Fruit fly (Drosophila melanogaster) whole organism, embryonic: ENCODE results near the gene xmas.

Experiments used
- Abd-B ChIP-seq: fragments of 200-800 bp; sonication (Bioruptor generic); optimal IDR thresholded peaks from 2 replicates; lab custom pipeline; 2018; ENCODE audit warnings: missing biosample characterization, mild to moderate bottlenecking, missing genetic modification characterization, moderate library complexity
- CG10543 ChIP-seq: fragments of 200-800 bp; sonication (Bioruptor generic); optimal IDR thresholded peaks from 3 replicates; lab custom pipeline; 2017; ENCODE audit warnings: missing biosample characterization, mild to moderate bottlenecking, missing genetic modification characterization, moderate library complexity
- CG11093 ChIP-seq: fragments of 200-800 bp; sonication (Bioruptor generic); IDR thresholded peaks from 3 replicates; pipeline ENCODE4 v1.3.6; 2022; ENCODE audit warnings: missing biosample characterization, missing genetic modification characterization
- CG11560 ChIP-seq: fragments of 200-800 bp; sonication (Bioruptor generic); IDR thresholded peaks from 3 replicates; pipeline ENCODE4 v1.3.6; 2022; ENCODE audit warnings: missing biosample characterization, missing genetic modification characterization
- CG13894 ChIP-seq: fragments of 200-800 bp; sonication (Bioruptor generic); optimal IDR thresholded peaks from 3 replicates; lab custom pipeline; 2018; ENCODE audit warnings: missing biosample characterization, mild to moderate bottlenecking, missing genetic modification characterization, moderate library complexity
- CG15073 ChIP-seq: fragments of 200-800 bp; sonication (Bioruptor generic); optimal IDR thresholded peaks from 2 replicates; lab custom pipeline; 2016; ENCODE audit warnings: missing biosample characterization, missing genetic modification characterization
- CG16779 ChIP-seq: fragments of 200-800 bp; sonication (Bioruptor generic); IDR thresholded peaks from 2 replicates; pipeline ENCODE4 v1.3.6; 2022; ENCODE audit warnings: missing biosample characterization, missing genetic modification characterization
- CG16813 ChIP-seq: fragments of 200-800 bp; sonication (Bioruptor generic); IDR thresholded peaks from 3 replicates; pipeline ENCODE4 v1.3.6; 2022; ENCODE audit warnings: missing biosample characterization, missing genetic modification characterization; ENCODE audit not compliant: partially characterized antibody
- CG17359 ChIP-seq: fragments of 200-800 bp; sonication (Bioruptor generic); optimal IDR thresholded peaks from 3 replicates; lab custom pipeline; 2018; ENCODE audit warnings: missing biosample characterization, mild to moderate bottlenecking, missing genetic modification characterization, moderate library complexity
- CG2678 ChIP-seq: fragments of 200-800 bp; sonication (Bioruptor generic); optimal IDR thresholded peaks from 3 replicates; lab custom pipeline; 2019; ENCODE audit warnings: missing biosample characterization, mild to moderate bottlenecking, missing genetic modification characterization, moderate library complexity
- CG4282 ChIP-seq: fragments of 200-800 bp; sonication (Bioruptor generic); optimal IDR thresholded peaks from 2 replicates; lab custom pipeline; 2016; ENCODE audit warnings: missing biosample characterization, missing genetic modification characterization
- CG4328 ChIP-seq: fragments of 200-800 bp; sonication (Bioruptor generic); optimal IDR thresholded peaks from 3 replicates; lab custom pipeline; 2017; ENCODE audit warnings: missing biosample characterization, missing genetic modification reagents, missing genetic modification characterization
- CG4360 ChIP-seq: fragments of 200-800 bp; sonication (Bioruptor generic); IDR thresholded peaks from 2 replicates; pipeline ENCODE4 v1.3.6; 2022; ENCODE audit warnings: missing biosample characterization, missing genetic modification characterization
- CG7745 ChIP-seq: fragments of 200-800 bp; sonication (Bioruptor generic); optimal IDR thresholded peaks from 2 replicates; lab custom pipeline; 2018; ENCODE audit warnings: missing biosample characterization, mild to moderate bottlenecking, missing genetic modification characterization, moderate library complexity
- CG8281 ChIP-seq: fragments of 200-800 bp; sonication (Bioruptor generic); optimal IDR thresholded peaks from 2 replicates; lab custom pipeline; 2018; ENCODE audit warnings: missing biosample characterization, mild to moderate bottlenecking, missing genetic modification characterization, moderate library complexity
- CG8944 ChIP-seq: fragments of 200-800 bp; sonication (Bioruptor generic); optimal IDR thresholded peaks from 3 replicates; lab custom pipeline; 2016; ENCODE audit warnings: missing biosample characterization, missing genetic modification characterization
- D ChIP-seq, 2 experiments: fragments of 200-800 bp in 1 of 2; fragments of >200 bp in 1 of 2; sonication (Bioruptor generic) in 1 of 2; optimal IDR thresholded peaks; 2 replicates in 1 of 2; 3 replicates in 1 of 2; lab custom pipeline; 2017; ENCODE audit warnings: mild to moderate bottlenecking in 1 of 2, missing biosample characterization in 1 of 2, missing genetic modification characterization in 1 of 2, missing genetic modification reagents in 1 of 2
- Dbx ChIP-seq: fragments of 200-800 bp; sonication (Bioruptor generic); IDR thresholded peaks from 3 replicates; pipeline ENCODE4 v1.3.6; 2022; ENCODE audit warnings: missing biosample characterization, missing genetic modification characterization
- E2f1 ChIP-seq: fragments of 200-800 bp; sonication (Bioruptor generic); IDR thresholded peaks from 2 replicates; pipeline ENCODE4 v1.3.6; 2022; ENCODE audit warnings: missing biosample characterization, missing genetic modification characterization
- Elba2 ChIP-seq: fragments of 200-800 bp; sonication (Bioruptor generic); optimal IDR thresholded peaks from 3 replicates; lab custom pipeline; 2016; ENCODE audit warnings: missing biosample characterization, missing genetic modification characterization
- Ets65A ChIP-seq: fragments of 200-800 bp; sonication (Bioruptor generic); peaks from one replicate; lab custom pipeline; 2016; ENCODE audit warnings: missing biosample characterization, missing genetic modification characterization
- H15 ChIP-seq: fragments of 200-800 bp; sonication (Bioruptor generic); IDR thresholded peaks from 3 replicates; pipeline ENCODE4 v1.3.6; 2022; ENCODE audit warnings: missing biosample characterization, missing genetic modification characterization
- HLH3B ChIP-seq: fragments of 200-800 bp; sonication (Bioruptor generic); IDR thresholded peaks from 2 replicates; pipeline ENCODE4 v1.3.6; 2022; ENCODE audit warnings: missing biosample characterization, missing genetic modification characterization
- MBD-R2 ChIP-seq: fragments of 200-800 bp; sonication (Bioruptor generic); IDR thresholded peaks from 2 replicates; pipeline ENCODE4 v1.3.6; 2022; ENCODE audit warnings: missing biosample characterization, missing genetic modification characterization
- Mes4 ChIP-seq: fragments of 200-800 bp; sonication (Bioruptor generic); optimal IDR thresholded peaks from 2 replicates; lab custom pipeline; 2016; ENCODE audit warnings: missing biosample characterization, missing genetic modification characterization
- Nf-YC ChIP-seq: fragments of 200-800 bp; optimal IDR thresholded peaks from 3 replicates; lab custom pipeline; 2019; ENCODE audit warnings: missing biosample characterization, mild to moderate bottlenecking, missing genetic modification characterization, moderate library complexity
- Spps ChIP-seq: fragments of 200-800 bp; sonication (Bioruptor generic); optimal IDR thresholded peaks from 2 replicates; lab custom pipeline; 2018; ENCODE audit warnings: missing biosample characterization, mild to moderate bottlenecking, missing genetic modification characterization
- Stat92E ChIP-seq, 3 experiments: fragments of >200 bp in 2 of 3; fragments of 200-800 bp in 1 of 3; sonication (Bioruptor generic) in 1 of 3; optimal IDR thresholded peaks; 2 replicates each; lab custom pipeline; 2017 to 2019; ENCODE audit warnings: missing biosample characterization in 3 of 3, missing genetic modification characterization in 3 of 3, mild to moderate bottlenecking in 1 of 3, moderate library complexity in 1 of 3
- al ChIP-seq: fragments of 200-800 bp; sonication (Bioruptor generic); IDR thresholded peaks from 2 replicates; pipeline ENCODE4 v1.3.6; 2022; ENCODE audit warnings: missing biosample characterization, missing genetic modification characterization
- bab2 ChIP-seq: fragments of 200-800 bp; sonication (Bioruptor generic); optimal IDR thresholded peaks from 2 replicates; lab custom pipeline; 2016; ENCODE audit warnings: missing biosample characterization, missing genetic modification characterization
- caup ChIP-seq: fragments of 200-800 bp; sonication (Bioruptor generic); optimal IDR thresholded peaks from 3 replicates; lab custom pipeline; 2017; ENCODE audit warnings: missing biosample characterization, mild to moderate bottlenecking, missing genetic modification characterization, moderate library complexity; ENCODE audit not compliant: severe bottlenecking
- chif ChIP-seq, 2 experiments: fragments of 200-800 bp; sonication (Bioruptor generic); optimal IDR thresholded peaks; 3 replicates each; lab custom pipeline; 2016; ENCODE audit warnings: missing biosample characterization in 2 of 2, missing genetic modification characterization in 2 of 2
- chinmo ChIP-seq: fragments of 200-800 bp; sonication (Bioruptor generic); IDR thresholded peaks from 4 replicates; pipeline ENCODE4 v1.3.6; 2022; ENCODE audit warnings: missing biosample characterization, missing genetic modification characterization; ENCODE audit not compliant: partially characterized antibody
- dmrt99B ChIP-seq: fragments of 200-800 bp; sonication (Bioruptor generic); optimal IDR thresholded peaks from 2 replicates; lab custom pipeline; 2018; ENCODE audit warnings: missing biosample characterization, mild to moderate bottlenecking, missing genetic modification characterization, moderate library complexity
- dysf ChIP-seq: fragments of 200-800 bp; sonication (Bioruptor generic); IDR thresholded peaks from 3 replicates; pipeline ENCODE4 v1.3.6; 2022; ENCODE audit warnings: missing biosample characterization, missing genetic modification characterization
- emc ChIP-seq: fragments of 200-800 bp; sonication (Bioruptor generic); optimal IDR thresholded peaks from 2 replicates; lab custom pipeline; 2016; ENCODE audit warnings: missing biosample characterization, missing genetic modification characterization
- fd102C ChIP-seq: fragments of 200-800 bp; sonication (Bioruptor generic); optimal IDR thresholded peaks from 2 replicates; lab custom pipeline; 2018; ENCODE audit warnings: missing biosample characterization, mild to moderate bottlenecking, missing genetic modification characterization, moderate library complexity
- kni ChIP-seq: fragments of 200-800 bp; sonication (Bioruptor generic); optimal IDR thresholded peaks from 3 replicates; lab custom pipeline; 2017; ENCODE audit warnings: mild to moderate bottlenecking, missing biosample characterization, missing genetic modification reagents, missing genetic modification characterization
- lmd ChIP-seq: fragments of 200-800 bp; sonication (Bioruptor generic); IDR thresholded peaks from 2 replicates; pipeline ENCODE4 v1.3.6; 2022; ENCODE audit warnings: missing biosample characterization, missing genetic modification characterization
- luna ChIP-seq: fragments of 200-800 bp; sonication (Bioruptor generic); optimal IDR thresholded peaks from 2 replicates; lab custom pipeline; 2016; ENCODE audit warnings: missing biosample characterization, missing genetic modification characterization
- mld ChIP-seq: fragments of 200-800 bp; sonication (Bioruptor generic); IDR thresholded peaks from 3 replicates; pipeline ENCODE4 v1.3.6; 2022; ENCODE audit warnings: missing biosample characterization, missing genetic modification characterization; ENCODE audit not compliant: partially characterized antibody
- nom ChIP-seq: fragments of 200-800 bp; sonication (Bioruptor generic); optimal IDR thresholded peaks from 2 replicates; lab custom pipeline; 2017; ENCODE audit warnings: missing biosample characterization, missing genetic modification characterization, mild to moderate bottlenecking, moderate library complexity, missing genetic modification reagents
- pho ChIP-seq: fragments of 200-800 bp; sonication (Bioruptor generic); optimal IDR thresholded peaks from 2 replicates; lab custom pipeline; 2016; ENCODE audit warnings: missing biosample characterization, missing genetic modification characterization
- phol ChIP-seq: fragments of 200-800 bp; sonication (Bioruptor generic); optimal IDR thresholded peaks from 3 replicates; lab custom pipeline; 2018; ENCODE audit warnings: missing biosample characterization, mild to moderate bottlenecking, missing genetic modification characterization, moderate library complexity
- pzg ChIP-seq: fragments of 200-800 bp; sonication (Bioruptor generic); optimal IDR thresholded peaks from 3 replicates; lab custom pipeline; 2018; ENCODE audit warnings: missing biosample characterization, mild to moderate bottlenecking, missing genetic modification characterization, moderate library complexity
- sob ChIP-seq: fragments of 200-800 bp; sonication (Bioruptor generic); IDR thresholded peaks from 2 replicates; pipeline ENCODE4 v1.3.6; 2022; ENCODE audit warnings: missing biosample characterization, missing genetic modification characterization
- sug ChIP-seq: fragments of 200-800 bp; optimal IDR thresholded peaks from 2 replicates; lab custom pipeline; 2019; ENCODE audit warnings: missing biosample characterization, mild to moderate bottlenecking, missing genetic modification characterization, moderate library complexity
- tap ChIP-seq: fragments of 200-800 bp; optimal IDR thresholded peaks from 3 replicates; lab custom pipeline; 2019; ENCODE audit warnings: missing biosample characterization, mild to moderate bottlenecking, missing genetic modification characterization, moderate library complexity
- vfl ChIP-seq: fragments of 200-800 bp; sonication (Bioruptor generic); optimal IDR thresholded peaks from 2 replicates; lab custom pipeline; 2016; ENCODE audit warnings: missing biosample characterization, missing genetic modification characterization

The xmas gene

DNA sequence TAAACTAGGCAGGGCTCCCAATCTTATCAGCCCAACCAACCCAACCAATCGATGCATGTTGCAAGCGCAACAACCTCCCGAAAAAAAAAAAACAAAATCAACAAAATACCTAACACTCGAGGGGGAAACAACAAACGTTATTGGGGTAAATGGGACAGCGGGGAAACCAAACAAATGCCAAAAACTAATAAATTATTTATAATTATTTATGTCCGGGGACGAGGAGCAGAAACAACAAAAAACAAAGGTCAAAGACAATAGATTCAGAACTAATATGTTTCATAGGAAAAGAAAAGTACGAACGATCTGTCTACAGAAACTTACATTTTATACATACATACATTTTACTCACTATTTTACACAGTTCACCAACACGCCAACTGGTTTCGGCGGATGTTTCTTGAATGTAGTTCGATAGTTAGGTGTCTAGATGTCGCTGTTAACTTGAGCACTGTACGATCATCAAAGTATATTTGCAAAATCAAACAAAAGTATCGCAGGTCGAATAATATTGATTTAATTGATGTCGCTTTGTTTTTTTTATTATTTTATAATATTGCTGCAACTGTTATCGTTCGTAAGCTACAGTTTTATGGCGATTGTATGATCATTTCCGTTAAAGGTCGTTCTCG lies 16.6 kb upstream of the xmas start (continued):
- TF ChIP-seq E2f1 (GFP tag; lab: Robert Waterston, UW) = no peak
- peak; percentile 47; the same call in 1 of the 2 replicates for TF ChIP-seq sob
- no peak for TF ChIP-seq CG13894
- TF ChIP-seq CG17359 (tag; lab: Kevin White, UChicago) = peak; percentile 32
- TF ChIP-seq caup (GFP tag; lab: Kevin White, UChicago) = no peak
- TF ChIP-seq H15 = no peak
- TF ChIP-seq vfl (GFP tag; lab: Kevin White, UChicago) = no peak
- TF ChIP-seq al (GFP tag; lab: Robert Waterston, UW) = no peak
- TF ChIP-seq HLH3B (GFP tag; lab: Robert Waterston, UW) = peak; percentile 22; the same call in 1 of the 2 replicates
- no peak for TF ChIP-seq chinmo (GFP tag; lab: Robert Waterston, UW)
- TF ChIP-seq Dbx (GFP tag; lab: Robert Waterston, UW) = peak; percentile 68; the same call in 1 of the 3 replicates
- no peak for TF ChIP-seq CG10543 (GFP tag; lab: Kevin White, UChicago)
- no peak for TF ChIP-seq mld (GFP tag; lab: Robert Waterston, UW)
- TF ChIP-seq nom (GFP tag; lab: Kevin White, UChicago) = no peak
- peak; percentile 15; the same call in 1 of the 3 replicates for TF ChIP-seq dysf (GFP tag; lab: Robert Waterston, UW)
- 0 out of 2 replicates have a peak, but pooled peaks have one; percentile 13 for TF ChIP-seq CG4360
- TF ChIP-seq Abd-B (GFP tag; lab: Kevin White, UChicago) = no peak
- peak; percentile 13 for TF ChIP-seq Nf-YC (tag; lab: Kevin White, UChicago)
- peak; percentile 90 for TF ChIP-seq Ets65A
- TF ChIP-seq Spps = no peak
- TF ChIP-seq luna (GFP tag; lab: Kevin White, UChicago) = no peak

- TF ChIP-seq pzg (GFP tag; lab: Kevin White, UChicago) = no peak
- TF ChIP-seq kni (GFP tag; lab: Kevin White, UChicago) = peak; percentile 3
- peak; percentile 17; the same call in 1 of the 2 replicates for TF ChIP-seq lmd (GFP tag; lab: Robert Waterston, UW)
- no peak for TF ChIP-seq Stat92E (GFP tag; optimal IDR thresholded peaks at IDR 0.05; lab: Kevin White, UChicago)
- no peak for TF ChIP-seq CG7745 (tag; lab: Kevin White, UChicago)
- TF ChIP-seq MBD-R2 (GFP tag; lab: Robert Waterston, UW) = no peak
- no peak for TF ChIP-seq CG4282
- no peak for TF ChIP-seq emc (GFP tag; lab: Kevin White, UChicago)
- TF ChIP-seq CG8944 (GFP tag; lab: Kevin White, UChicago) = no peak
- TF ChIP-seq Elba2 (GFP tag; lab: Kevin White, UChicago) = no peak
- TF ChIP-seq CG4328 (GFP tag; lab: Kevin White, UChicago) = no peak
- TF ChIP-seq pho (GFP tag; lab: Kevin White, UChicago) = no peak
- TF ChIP-seq sug (tag; lab: Kevin White, UChicago) = no peak
- no peak for TF ChIP-seq CG16813
- TF ChIP-seq CG8281 (tag; lab: Kevin White, UChicago) = no peak
- no peak for TF ChIP-seq bab2 (GFP tag; lab: Kevin White, UChicago)
- peak; percentile 61 for TF ChIP-seq CG17359 (tag; lab: Kevin White, UChicago)
- no peak for TF ChIP-seq D (optimal IDR thresholded peaks at IDR 0.05; lab: Kevin White, UChicago)
- peak; percentile 20 for TF ChIP-seq D (GFP tag; optimal IDR thresholded peaks at IDR 0.05; lab: Kevin White, UChicago)
- no peak for TF ChIP-seq CG11560 (tag; lab: Robert Waterston, UW)
- TF ChIP-seq fd102C (GFP tag; lab: Kevin White, UChicago) = no peak
- no peak for TF ChIP-seq CG16779 (GFP tag; lab: Robert Waterston, UW)
- TF ChIP-seq tap = no peak
- TF ChIP-seq phol (tag; lab: Kevin White, UChicago) = peak; percentile 36
- no peak for TF ChIP-seq CG11093 (GFP tag; lab: Robert Waterston, UW)
- no peak for TF ChIP-seq CG15073 (GFP tag; lab: Kevin White, UChicago)
- peak; percentile 43 for TF ChIP-seq dmrt99B (tag; lab: Kevin White, UChicago)
- peak; percentile 35 for TF ChIP-seq CG2678
- no peak for TF ChIP-seq chif (GFP tag; optimal IDR thresholded peaks at IDR 0.05; lab: Kevin White, UChicago)
- no peak for TF ChIP-seq Mes4 (GFP tag; lab: Kevin White, UChicago)
Observed at dm6 chrX:17174115-17174514, 15.0 kb upstream of the xmas start.
